Fruit fly (Drosophila melanogaster) whole organism, wandering third instar larva: Measurements from ENCODE around the gene CG10702.

Source experiments
- OdsH ChIP-seq: fragments of 200-800 bp; sonication (Bioruptor generic); optimal IDR thresholded peaks from 2 replicates; lab custom pipeline; 2016; ENCODE audit warnings: missing biosample characterization, mild to moderate bottlenecking, missing genetic modification characterization
- Rel ChIP-seq, 2 experiments: fragments of 200-800 bp; sonication (Bioruptor generic) in 1 of 2; optimal IDR thresholded peaks; 2 replicates in 1 of 2; 3 replicates in 1 of 2; lab custom pipeline; 2016 to 2019; ENCODE audit warnings: mild to moderate bottlenecking in 2 of 2, missing biosample characterization in 2 of 2, missing genetic modification characterization in 2 of 2, moderate library complexity in 1 of 2
- fru ChIP-seq: fragments of 200-800 bp; sonication (Bioruptor generic); optimal IDR thresholded peaks from 3 replicates; lab custom pipeline; 2016; ENCODE audit warnings: missing biosample characterization, mild to moderate bottlenecking, missing genetic modification characterization

DNA sequence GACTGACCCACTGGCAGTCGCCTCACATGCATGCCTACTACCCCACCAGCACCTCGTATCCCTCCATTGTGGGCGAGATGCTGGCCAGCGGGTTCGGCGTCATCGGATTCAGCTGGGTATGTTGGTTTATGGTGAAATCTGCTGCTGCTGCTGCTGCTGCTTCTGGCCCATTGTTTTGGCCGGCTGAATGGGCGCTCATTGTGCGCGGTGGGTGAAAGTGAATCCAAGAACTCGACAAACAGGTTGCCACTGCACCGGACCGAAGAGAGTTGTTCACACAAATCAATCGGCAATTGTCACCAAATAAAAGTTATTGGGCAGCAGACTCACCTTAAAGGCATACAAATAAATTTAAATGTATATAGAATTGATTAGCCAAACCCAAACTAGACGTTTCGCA, 42.5 kb upstream of the CG10702 start:
- TF ChIP-seq fru (GFP tag; lab: Kevin White, UChicago) (no peak), Rel (GFP tag; optimal IDR thresholded peaks at IDR 0.05; lab: Kevin White, UChicago) (no peak), Rel (tag; optimal IDR thresholded peaks at IDR 0.05; lab: Kevin White, UChicago) (no peak), OdsH (GFP tag; lab: Kevin White, UChicago) (no peak)
